Fruit fly (Drosophila melanogaster): ENCODE measurements around the gene Mco3.

Gene Mco3

DNA sequence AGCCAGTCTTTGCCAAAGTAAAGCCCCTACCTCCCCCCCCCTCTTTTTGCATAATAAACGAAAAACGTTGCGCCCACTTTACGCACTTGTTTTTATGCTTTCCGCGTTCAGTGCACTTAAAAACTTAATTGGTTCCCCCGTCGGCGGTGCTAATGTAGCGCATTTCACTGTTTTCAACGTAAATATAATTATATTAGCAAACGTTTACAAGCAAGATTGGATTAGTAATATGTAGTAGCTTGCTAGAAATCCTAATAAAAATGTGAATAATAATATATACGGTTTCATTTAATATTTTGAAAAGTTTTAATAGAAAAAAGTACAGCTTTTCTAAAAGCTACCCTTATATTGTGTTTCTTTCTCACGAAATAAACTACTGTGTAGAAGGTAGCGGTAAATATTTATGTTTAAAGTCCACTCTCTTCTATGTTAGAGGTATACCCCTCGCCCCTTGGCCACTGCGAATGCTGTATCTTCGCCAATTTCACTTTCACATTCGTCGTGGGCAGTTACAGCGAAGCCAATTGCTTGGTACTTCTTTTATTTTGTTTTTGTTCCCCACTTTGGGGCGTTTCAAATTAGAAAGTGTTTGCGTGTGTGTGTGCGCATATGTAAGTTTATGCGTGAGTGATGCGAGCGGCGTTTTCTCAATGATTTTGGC is 14.5 kb upstream of the Mco3 start:
- peak; percentile 38 for TF ChIP-seq kay (GFP tag; ENCODE audit: borderline replicate concordance)
- TF ChIP-seq pad (GFP tag; optimal IDR thresholded peaks at IDR 0.05): peak; percentile 60
- no peak for TF ChIP-seq CG14711 (tag; optimal IDR thresholded peaks at IDR 0.05)
- TF ChIP-seq bab1 (GFP tag; optimal IDR thresholded peaks at IDR 0.05): no peak

DNA sequence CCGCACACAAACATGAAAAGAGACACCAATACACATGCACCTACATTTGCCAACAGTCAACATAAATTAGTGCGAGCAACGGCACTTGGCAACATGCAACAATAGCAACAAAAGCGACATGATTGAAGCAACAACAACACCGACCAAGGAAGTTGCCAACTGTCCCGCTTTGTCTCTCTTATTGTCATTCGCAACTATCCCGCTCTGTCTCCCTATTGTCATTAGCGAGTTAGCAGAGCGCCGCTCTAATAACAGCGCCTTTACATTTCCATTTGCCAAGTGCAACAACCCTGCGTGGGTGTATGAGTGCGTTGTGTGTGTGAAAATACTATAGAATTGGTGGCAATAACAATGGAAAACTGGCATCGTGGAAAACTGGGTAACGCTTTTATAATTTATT is 13.4 kb upstream of the Mco3 start:
- TF ChIP-seq CG12768 (GFP tag; optimal IDR thresholded peaks at IDR 0.05) (no peak), ovo (GFP tag; optimal IDR thresholded peaks at IDR 0.05) (no peak), kay (GFP tag; ENCODE audit: borderline replicate concordance) (no peak), pad (GFP tag; optimal IDR thresholded peaks at IDR 0.05) (no peak), CG5204 (GFP tag; optimal IDR thresholded peaks at IDR 0.05) (no peak), cnc (optimal IDR thresholded peaks at IDR 0.05) (no peak), cic (GFP tag; optimal IDR thresholded peaks at IDR 0.05) (no peak), tj (GFP tag; optimal IDR thresholded peaks at IDR 0.05) (no peak), Clk (GFP tag; optimal IDR thresholded peaks at IDR 0.05) (no peak), CG1620 (GFP tag; optimal IDR thresholded peaks at IDR 0.05) (no peak), CG14711 (tag; optimal IDR thresholded peaks at IDR 0.05) (no peak), Hr96 (GFP tag; optimal IDR thresholded peaks at IDR 0.05) (no peak), CG7045 (GFP tag; optimal IDR thresholded peaks at IDR 0.05) (no peak), bab1 (GFP tag; optimal IDR thresholded peaks at IDR 0.05) (no peak), Mnt (GFP tag; optimal IDR thresholded peaks at IDR 0.05) (no peak), Crg-1 (GFP tag; optimal IDR thresholded peaks at IDR 0.05) (no peak), toe (GFP tag; optimal IDR thresholded peaks at IDR 0.05) (no peak), CG11617 (GFP tag; optimal IDR thresholded peaks at IDR 0.05) (no peak), CG7101 (tag; optimal IDR thresholded peaks at IDR 0.05) (no peak), CG33017 (tag; optimal IDR thresholded peaks at IDR 0.05) (no peak)

DNA sequence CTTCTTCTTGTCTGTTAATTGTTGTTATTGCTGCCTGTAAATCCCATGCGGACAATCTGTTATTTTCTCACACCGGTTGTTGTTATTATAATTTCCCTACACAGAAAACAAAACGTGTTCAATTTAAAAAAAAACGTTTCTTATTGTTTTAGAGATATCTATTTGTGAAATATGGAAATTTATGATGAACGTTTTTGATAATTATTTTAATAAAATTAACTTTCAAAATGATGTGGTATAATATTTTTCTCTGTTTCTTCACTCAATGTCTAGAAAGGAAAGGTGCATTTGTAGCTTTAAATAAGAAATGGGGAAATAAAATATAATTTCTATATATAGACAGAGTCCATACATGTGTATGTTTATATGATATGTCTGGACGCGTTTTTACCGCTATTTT is 13.0 kb upstream of the Mco3 start:
- TF ChIP-seq CG5204 (GFP tag; optimal IDR thresholded peaks at IDR 0.05): no peak
- TF ChIP-seq CG7045 (GFP tag; optimal IDR thresholded peaks at IDR 0.05): no peak
- TF ChIP-seq CG14711 (tag; optimal IDR thresholded peaks at IDR 0.05): peak; percentile 45
- no peak for TF ChIP-seq Crg-1 (GFP tag; optimal IDR thresholded peaks at IDR 0.05)
- no peak for TF ChIP-seq cnc (optimal IDR thresholded peaks at IDR 0.05)
- TF ChIP-seq ovo (GFP tag; optimal IDR thresholded peaks at IDR 0.05): no peak
- TF ChIP-seq cic (GFP tag; optimal IDR thresholded peaks at IDR 0.05): no peak
- TF ChIP-seq Mnt (GFP tag; optimal IDR thresholded peaks at IDR 0.05): no peak
- TF ChIP-seq bab1 (GFP tag; optimal IDR thresholded peaks at IDR 0.05): no peak
- no peak for TF ChIP-seq pad (GFP tag; optimal IDR thresholded peaks at IDR 0.05)
- no peak for TF ChIP-seq CG11617 (GFP tag; optimal IDR thresholded peaks at IDR 0.05)
- TF ChIP-seq Hr96 (GFP tag; optimal IDR thresholded peaks at IDR 0.05): no peak
- no peak for TF ChIP-seq CG7101 (tag; optimal IDR thresholded peaks at IDR 0.05)
- no peak for TF ChIP-seq Clk (GFP tag; optimal IDR thresholded peaks at IDR 0.05)
- no peak for TF ChIP-seq toe (GFP tag; optimal IDR thresholded peaks at IDR 0.05)
- TF ChIP-seq CG33017 (tag; optimal IDR thresholded peaks at IDR 0.05): peak; percentile 60

DNA sequence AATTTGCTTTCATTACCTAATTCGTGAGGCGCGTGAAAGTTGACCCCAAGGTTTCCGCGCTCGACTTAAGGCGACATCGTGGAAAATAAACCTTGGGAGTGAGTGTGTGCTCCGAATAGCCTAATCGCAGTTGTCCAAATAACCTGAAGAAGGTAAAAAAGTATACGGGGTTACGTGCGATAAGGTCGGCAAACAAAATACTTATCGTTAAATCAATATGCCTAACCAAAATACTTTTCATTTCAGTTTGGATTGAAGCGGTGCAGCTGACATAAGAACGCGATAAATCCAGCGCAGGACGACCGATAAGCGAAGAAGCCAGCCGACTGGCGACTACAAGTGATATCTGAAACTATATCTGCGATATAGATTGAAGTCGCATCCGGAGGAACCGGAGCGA is 12.1 kb upstream of the Mco3 start:
- peak; percentile 7 for TF ChIP-seq CG12768 (GFP tag; optimal IDR thresholded peaks at IDR 0.05)
- TF ChIP-seq Mnt (GFP tag; optimal IDR thresholded peaks at IDR 0.05): no peak

DNA sequence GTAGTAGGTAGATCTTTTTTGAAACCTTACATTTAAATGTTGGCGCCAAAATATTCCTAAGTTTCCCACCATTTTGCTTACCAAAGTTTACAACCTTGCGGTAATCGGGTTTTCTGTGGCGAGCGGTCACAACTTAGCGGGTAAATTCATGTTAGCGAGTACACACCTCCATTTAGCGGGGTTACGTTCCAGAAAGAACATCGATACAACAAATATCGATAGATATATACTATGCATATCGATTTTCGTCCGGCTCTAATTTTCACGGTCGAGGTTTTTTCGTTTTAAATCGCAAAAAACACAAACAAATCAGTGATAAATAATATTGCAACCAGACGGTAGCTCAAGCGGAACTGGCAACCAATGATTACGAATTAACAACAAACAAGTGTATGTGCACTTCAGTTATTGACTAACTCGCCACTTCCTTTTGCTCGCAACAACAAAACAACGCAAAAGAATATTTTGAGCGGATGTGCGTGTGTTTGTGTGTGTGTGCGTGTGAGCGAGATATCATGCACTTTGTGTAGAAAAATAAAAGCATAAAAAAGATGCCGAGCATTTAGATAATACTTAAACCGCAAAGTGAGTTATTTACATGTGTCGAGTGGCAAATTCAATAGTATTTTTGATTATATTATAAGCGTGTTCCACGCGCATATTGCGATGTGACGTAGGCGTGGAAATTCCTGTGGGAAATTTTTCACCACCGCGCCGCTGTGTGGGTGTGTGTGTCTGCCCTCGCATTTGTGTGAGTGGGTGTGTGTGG is 8.8 kb upstream of the Mco3 start, which contains the start of gene Lnk:
Gene Lnk, plus strand, starts transcription at position 236 of the 769 bp plus-strand sequence.
- TF ChIP-seq Mnt (GFP tag; optimal IDR thresholded peaks at IDR 0.05) (peak; percentile 76), cic (GFP tag; optimal IDR thresholded peaks at IDR 0.05) (peak; percentile 47), toe (GFP tag; optimal IDR thresholded peaks at IDR 0.05) (no peak), Crg-1 (GFP tag; optimal IDR thresholded peaks at IDR 0.05) (no peak), CG33017 (tag; optimal IDR thresholded peaks at IDR 0.05) (no peak), kay (GFP tag; ENCODE audit: borderline replicate concordance) (no peak), CG14711 (tag; optimal IDR thresholded peaks at IDR 0.05) (no peak), CG1620 (GFP tag; optimal IDR thresholded peaks at IDR 0.05) (no peak), CG11617 (GFP tag; optimal IDR thresholded peaks at IDR 0.05) (peak; percentile 47), CG7045 (GFP tag; optimal IDR thresholded peaks at IDR 0.05) (no peak), cnc (optimal IDR thresholded peaks at IDR 0.05) (no peak), CG12768 (GFP tag; optimal IDR thresholded peaks at IDR 0.05) (no peak), CG5204 (GFP tag; optimal IDR thresholded peaks at IDR 0.05) (no peak), pad (GFP tag; optimal IDR thresholded peaks at IDR 0.05) (no peak), ovo (GFP tag; optimal IDR thresholded peaks at IDR 0.05) (no peak), Hr96 (GFP tag; optimal IDR thresholded peaks at IDR 0.05) (no peak), Clk (GFP tag; optimal IDR thresholded peaks at IDR 0.05) (no peak), tj (GFP tag; optimal IDR thresholded peaks at IDR 0.05) (peak; percentile 6), bab1 (GFP tag; optimal IDR thresholded peaks at IDR 0.05) (peak; percentile 53), CG7101 (tag; optimal IDR thresholded peaks at IDR 0.05) (no peak)

DNA sequence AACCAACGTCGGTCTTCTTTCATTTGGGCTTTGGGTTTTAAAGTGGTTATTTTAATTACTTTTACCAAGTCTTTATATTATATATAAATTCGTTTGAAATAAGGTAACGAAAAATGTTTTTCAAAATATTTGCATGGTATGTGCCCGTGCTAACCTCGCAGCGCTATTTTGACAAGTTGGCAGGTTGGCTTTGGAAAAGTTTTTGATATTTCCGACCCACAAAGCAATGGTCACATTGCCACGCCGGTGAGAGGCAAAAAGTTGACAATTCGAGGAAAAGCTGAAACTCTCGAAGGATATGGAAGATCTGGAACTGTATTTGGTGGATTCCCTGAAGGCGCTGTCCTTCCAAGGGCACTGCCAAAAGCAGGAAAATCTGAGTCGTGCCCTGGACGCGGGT is 4.0 kb upstream of the Mco3 start, which contains the start of gene CG5913:
Gene CG5913, plus strand, starts transcription at position 224 of the 400 bp plus-strand sequence.
- TF ChIP-seq CG1620 (GFP tag; optimal IDR thresholded peaks at IDR 0.05) (no peak), CG33017 (tag; optimal IDR thresholded peaks at IDR 0.05) (no peak), Mnt (GFP tag; optimal IDR thresholded peaks at IDR 0.05) (peak; percentile 6), cic (GFP tag; optimal IDR thresholded peaks at IDR 0.05) (no peak)
